Worm (Caenorhabditis elegans): Measurements from ENCODE around the gene F10E7.1.

- peak; percentile 10 for TF ChIP-seq elt-2 (tag; optimal IDR thresholded peaks at IDR 0.05)
- TF ChIP-seq pqm-1 (tag; optimal IDR thresholded peaks at IDR 0.05): no peak
- TF ChIP-seq elt-3 (tag; optimal IDR thresholded peaks at IDR 0.05): no peak
These were observed 21.0 kb downstream of the F10E7.1 start for ce11 chrII:7147550-7147949.

Data from whole organism, L3 larva.